Fruit fly (Drosophila melanogaster) whole organism, prepupa: ENCODE data around the gene eIF3e.
A peak's percentile ranks its signal among the peaks of the same experiment; 100 is the strongest.

Experiments used
- Blimp-1 ChIP-seq: fragments of 200-800 bp; sonication (Bioruptor generic); optimal IDR thresholded peaks from 3 replicates; lab custom pipeline; 2017; ENCODE audit warnings: missing biosample characterization, missing genetic modification characterization, mild to moderate bottlenecking, moderate library complexity, missing genetic modification reagents
- CG10631 ChIP-seq: fragments of 200-800 bp; sonication (Bioruptor generic); optimal IDR thresholded peaks from 2 replicates; lab custom pipeline; 2016; ENCODE audit warnings: missing biosample characterization, missing genetic modification characterization
- CG11294 ChIP-seq: fragments of 200-800 bp; sonication (Bioruptor generic); IDR thresholded peaks from 2 replicates; pipeline ENCODE4 v1.3.6; 2022; ENCODE audit warnings: missing biosample characterization, missing genetic modification characterization
- CG11762 ChIP-seq: fragments of 200-800 bp; sonication (Bioruptor generic); optimal IDR thresholded peaks from 3 replicates; lab custom pipeline; 2016; ENCODE audit warnings: missing biosample characterization, missing genetic modification characterization; ENCODE audit not compliant: insufficient read depth
- CG11902 ChIP-seq: fragments of 200-800 bp; sonication (Bioruptor generic); optimal IDR thresholded peaks from 3 replicates; lab custom pipeline; 2016; ENCODE audit warnings: missing biosample characterization, missing genetic modification characterization
- CG15336 ChIP-seq: fragments of 200-800 bp; sonication (Bioruptor generic); IDR thresholded peaks from 2 replicates; pipeline ENCODE4 v1.3.6; 2022; ENCODE audit warnings: missing biosample characterization, missing genetic modification characterization
- CG1621 ChIP-seq: fragments of 200-800 bp; sonication (Bioruptor generic); optimal IDR thresholded peaks from 3 replicates; lab custom pipeline; 2018; ENCODE audit warnings: missing biosample characterization, mild to moderate bottlenecking, missing genetic modification characterization
- CG3032 ChIP-seq: fragments of 200-800 bp; optimal IDR thresholded peaks from 2 replicates; lab custom pipeline; 2019; ENCODE audit warnings: missing biosample characterization, mild to moderate bottlenecking, missing genetic modification characterization, moderate library complexity
- CG31627 ChIP-seq: fragments of 200-800 bp; sonication (Bioruptor generic); optimal IDR thresholded peaks from 3 replicates; lab custom pipeline; 2016; ENCODE audit warnings: missing biosample characterization, missing genetic modification characterization
- CG32006 ChIP-seq: fragments of 200-800 bp; sonication (Bioruptor generic); optimal IDR thresholded peaks from 3 replicates; lab custom pipeline; 2017; ENCODE audit warnings: missing biosample characterization, mild to moderate bottlenecking, missing genetic modification characterization
- CG34406 ChIP-seq: fragments of 200-800 bp; sonication (Bioruptor generic); optimal IDR thresholded peaks from 3 replicates; lab custom pipeline; 2016; ENCODE audit warnings: missing biosample characterization, missing genetic modification characterization
- CG3919 ChIP-seq: fragments of 200-800 bp; sonication (Bioruptor generic); optimal IDR thresholded peaks from 3 replicates; lab custom pipeline; 2016; ENCODE audit warnings: missing biosample characterization, missing genetic modification characterization
- CG6276 ChIP-seq: fragments of 200-800 bp; sonication (Bioruptor generic); optimal IDR thresholded peaks from 2 replicates; lab custom pipeline; 2017; ENCODE audit warnings: missing biosample characterization, mild to moderate bottlenecking, missing genetic modification characterization
- CG8119 ChIP-seq: fragments of 200-800 bp; sonication (Bioruptor generic); IDR thresholded peaks from 3 replicates; pipeline ENCODE4 v1.3.6; 2022; ENCODE audit warnings: missing biosample characterization, missing genetic modification characterization
- CG8632 ChIP-seq: fragments of 200-800 bp; sonication (Bioruptor generic); optimal IDR thresholded peaks from 3 replicates; lab custom pipeline; 2016; ENCODE audit warnings: missing biosample characterization, missing genetic modification characterization
- Eip75B ChIP-seq: fragments of 200-800 bp; sonication (Bioruptor generic); optimal IDR thresholded peaks from 3 replicates; lab custom pipeline; 2016; ENCODE audit warnings: missing biosample characterization, missing genetic modification characterization
- Eip78C ChIP-seq: fragments of 200-800 bp; sonication (Bioruptor generic); peaks from one replicate; lab custom pipeline; 2016; ENCODE audit warnings: missing biosample characterization, missing genetic modification characterization
- Ets21C ChIP-seq: fragments of 200-800 bp; sonication (Bioruptor generic); optimal IDR thresholded peaks from 3 replicates; lab custom pipeline; 2016; ENCODE audit warnings: missing biosample characterization, missing genetic modification characterization
- Ets96B ChIP-seq: fragments of 200-800 bp; optimal IDR thresholded peaks from 2 replicates; lab custom pipeline; 2019; ENCODE audit warnings: missing biosample characterization, mild to moderate bottlenecking, missing genetic modification characterization, moderate library complexity
- Gug ChIP-seq: fragments of 200-800 bp; sonication (Bioruptor generic); IDR thresholded peaks from 2 replicates; pipeline ENCODE4 v1.3.6; 2022; ENCODE audit warnings: missing biosample characterization, missing genetic modification characterization
- Hr4 ChIP-seq: fragments of 200-800 bp; sonication (Bioruptor generic); optimal IDR thresholded peaks from 3 replicates; lab custom pipeline; 2016; ENCODE audit warnings: missing biosample characterization, missing genetic modification characterization
- Lpt ChIP-seq: fragments of 200-800 bp; sonication (Bioruptor generic); optimal IDR thresholded peaks from 3 replicates; lab custom pipeline; 2016; ENCODE audit warnings: missing biosample characterization, missing genetic modification characterization
- Met ChIP-seq: fragments of 200-800 bp; sonication (Bioruptor generic); optimal IDR thresholded peaks from 3 replicates; lab custom pipeline; 2016; ENCODE audit warnings: missing biosample characterization, missing genetic modification characterization
- OdsH ChIP-seq: fragments of 200-800 bp; sonication (Bioruptor generic); optimal IDR thresholded peaks from 3 replicates; lab custom pipeline; 2016; ENCODE audit warnings: missing biosample characterization, missing genetic modification characterization
- Smox ChIP-seq: fragments of 200-800 bp; sonication (Bioruptor generic); optimal IDR thresholded peaks from 3 replicates; lab custom pipeline; 2016; ENCODE audit warnings: missing biosample characterization, missing genetic modification characterization
- Sox15 ChIP-seq: fragments of 200-800 bp; sonication (Bioruptor generic); optimal IDR thresholded peaks from 3 replicates; lab custom pipeline; 2016; ENCODE audit warnings: missing biosample characterization, missing genetic modification characterization
- acj6 ChIP-seq: fragments of 200-800 bp; sonication (Bioruptor generic); optimal IDR thresholded peaks from 3 replicates; lab custom pipeline; 2016; ENCODE audit warnings: missing biosample characterization, missing genetic modification characterization
- cyc ChIP-seq: fragments of 200-800 bp; sonication (Bioruptor generic); optimal IDR thresholded peaks from 3 replicates; lab custom pipeline; 2016; ENCODE audit warnings: missing biosample characterization, missing genetic modification characterization
- eg ChIP-seq: fragments of 200-800 bp; sonication (Bioruptor generic); IDR thresholded peaks from 3 replicates; pipeline ENCODE4 v1.3.6; 2022; ENCODE audit warnings: missing biosample characterization, missing genetic modification characterization
- esn ChIP-seq: fragments of 200-800 bp; sonication (Bioruptor generic); optimal IDR thresholded peaks from 2 replicates; lab custom pipeline; 2016; ENCODE audit warnings: missing biosample characterization, mild to moderate bottlenecking, missing genetic modification characterization, moderate library complexity
- fd59A ChIP-seq: fragments of 200-800 bp; sonication (Bioruptor generic); optimal IDR thresholded peaks from 2 replicates; lab custom pipeline; 2017; ENCODE audit warnings: missing biosample characterization, mild to moderate bottlenecking, missing genetic modification characterization, missing genetic modification reagents
- fd85E ChIP-seq: fragments of 200-800 bp; sonication (Bioruptor generic); optimal IDR thresholded peaks from 3 replicates; lab custom pipeline; 2016; ENCODE audit warnings: missing biosample characterization, missing genetic modification characterization
- lz ChIP-seq: fragments of 200-800 bp; sonication (Bioruptor generic); optimal IDR thresholded peaks from 3 replicates; lab custom pipeline; 2016; ENCODE audit warnings: missing biosample characterization, missing genetic modification characterization
- net ChIP-seq: fragments of 200-800 bp; sonication (Bioruptor generic); optimal IDR thresholded peaks from 3 replicates; lab custom pipeline; 2016; ENCODE audit warnings: missing biosample characterization, missing genetic modification characterization
- pdm3 ChIP-seq: fragments of 200-800 bp; sonication (Bioruptor generic); optimal IDR thresholded peaks from 3 replicates; lab custom pipeline; 2016; ENCODE audit warnings: missing biosample characterization, missing genetic modification characterization
- salr ChIP-seq, 2 experiments: fragments of 200-800 bp; sonication (Bioruptor generic); optimal IDR thresholded peaks; 3 replicates each; lab custom pipeline; 2016 to 2018; ENCODE audit warnings: missing biosample characterization in 2 of 2, missing genetic modification characterization in 2 of 2, mild to moderate bottlenecking in 1 of 2
- spab ChIP-seq: fragments of 200-800 bp; sonication (Bioruptor generic); optimal IDR thresholded peaks from 2 replicates; lab custom pipeline; 2017; ENCODE audit warnings: missing biosample characterization, mild to moderate bottlenecking, missing genetic modification characterization, missing genetic modification reagents
- ss ChIP-seq, 2 experiments: fragments of 200-800 bp; sonication (Bioruptor generic); optimal IDR thresholded peaks; 2 replicates in 1 of 2; 3 replicates in 1 of 2; lab custom pipeline; 2017 to 2018; ENCODE audit warnings: mild to moderate bottlenecking in 2 of 2, missing biosample characterization in 2 of 2, missing genetic modification characterization in 2 of 2, moderate library complexity in 1 of 2
- svp ChIP-seq: fragments of 200-800 bp; sonication (Bioruptor generic); peaks from one replicate; lab custom pipeline; 2016; ENCODE audit warnings: missing biosample characterization, missing genetic modification characterization
- topi ChIP-seq: fragments of 200-800 bp; sonication (Bioruptor generic); optimal IDR thresholded peaks from 3 replicates; lab custom pipeline; 2016; ENCODE audit warnings: missing biosample characterization, missing genetic modification characterization

Gene eIF3e

dm6 chr3L:16786728-16787127 lies at the start of gene eIF3e:
TSS of gene eIF3e (minus strand) at chr3L:16786941.
- TF ChIP-seq CG31627 (GFP tag; lab: Kevin White, UChicago) (no peak), CG15336 (GFP tag; lab: Robert Waterston, UW) (no peak), CG11762 (GFP tag; lab: Kevin White, UChicago) (no peak), CG32006 (GFP tag; lab: Kevin White, UChicago) (no peak), Sox15 (GFP tag; lab: Kevin White, UChicago) (no peak), Met (GFP tag; lab: Kevin White, UChicago) (no peak), CG8632 (GFP tag; lab: Kevin White, UChicago) (no peak), CG11902 (GFP tag; lab: Kevin White, UChicago) (no peak), acj6 (no peak), CG10631 (GFP tag; lab: Kevin White, UChicago) (no peak), Lpt (GFP tag; lab: Kevin White, UChicago) (no peak), Ets21C (GFP tag; lab: Kevin White, UChicago) (no peak), lz (GFP tag; lab: Kevin White, UChicago) (no peak), pdm3 (no peak), topi (GFP tag; lab: Kevin White, UChicago) (no peak), Gug (no peak), eg (no peak), svp (GFP tag; lab: Kevin White, UChicago) (no peak), esn (GFP tag; lab: Kevin White, UChicago) (no peak), CG11294 (GFP tag; lab: Robert Waterston, UW) (no peak)

- no peak for TF ChIP-seq OdsH (GFP tag; lab: Kevin White, UChicago)
- TF ChIP-seq Eip75B (GFP tag; lab: Kevin White, UChicago) = peak; percentile 27
- peak; percentile 34 for TF ChIP-seq Blimp-1 (GFP tag; lab: Kevin White, UChicago)
- no peak for TF ChIP-seq CG1621 (tag; lab: Kevin White, UChicago)
Observed at dm6 chr3L:16829983-16830382, 43.2 kb upstream of the eIF3e start.

- TF ChIP-seq CG3919 (GFP tag; lab: Kevin White, UChicago) = no peak
- TF ChIP-seq cyc (GFP tag; lab: Kevin White, UChicago) = no peak
- TF ChIP-seq Ets21C (GFP tag; lab: Kevin White, UChicago) = no peak
- TF ChIP-seq Ets96B (tag; lab: Kevin White, UChicago) = no peak
- no peak for TF ChIP-seq net (GFP tag; lab: Kevin White, UChicago)
- TF ChIP-seq Hr4 (GFP tag; lab: Kevin White, UChicago) = no peak
- no peak for TF ChIP-seq esn (GFP tag; lab: Kevin White, UChicago)
- no peak for TF ChIP-seq CG8119 (GFP tag; lab: Robert Waterston, UW)
- no peak for TF ChIP-seq fd85E (GFP tag; lab: Kevin White, UChicago)
- no peak for TF ChIP-seq CG3032 (tag; lab: Kevin White, UChicago)
- no peak for TF ChIP-seq acj6
Observed at dm6 chr3L:16828967-16829366, 42.2 kb upstream of the eIF3e start, which contains the start of gene CG13024. TSS of gene CG13024 (minus strand) at chr3L:16829074.

- TF ChIP-seq OdsH (GFP tag; lab: Kevin White, UChicago) (peak; percentile 33), acj6 (peak; percentile 32), Met (GFP tag; lab: Kevin White, UChicago) (peak; percentile 3), CG8632 (GFP tag; lab: Kevin White, UChicago) (peak; percentile 27), CG34406 (peak; percentile 36), CG31627 (GFP tag; lab: Kevin White, UChicago) (peak; percentile 6), CG3032 (tag; lab: Kevin White, UChicago) (peak; percentile 52), CG1621 (tag; lab: Kevin White, UChicago) (no peak), net (GFP tag; lab: Kevin White, UChicago) (peak; percentile 16), CG32006 (GFP tag; lab: Kevin White, UChicago) (peak; percentile 61), esn (GFP tag; lab: Kevin White, UChicago) (peak; percentile 22), spab (GFP tag; lab: Kevin White, UChicago) (no peak), CG10631 (GFP tag; lab: Kevin White, UChicago) (peak; percentile 20), fd59A (GFP tag; lab: Kevin White, UChicago) (no peak), CG15336 (GFP tag; lab: Robert Waterston, UW) (peak; percentile 42; the same call in 1 of the 2 replicates), salr (GFP tag; optimal IDR thresholded peaks at IDR 0.05; lab: Kevin White, UChicago) (peak in 1 of 2 experiments; percentile 35), Eip78C (GFP tag; lab: Kevin White, UChicago) (peak; percentile 81), CG8119 (GFP tag; lab: Robert Waterston, UW) (peak; percentile 46; the same call in 1 of the 3 replicates), ss (GFP tag; optimal IDR thresholded peaks at IDR 0.05; lab: Kevin White, UChicago) (peak in 1 of 2 experiments; percentile 15), Smox (GFP tag; lab: Kevin White, UChicago) (no peak), CG6276 (GFP tag; lab: Kevin White, UChicago) (no peak)
Observed at dm6 chr3L:16825195-16825594, 38.5 kb upstream of the eIF3e start.
